Worm (Caenorhabditis elegans) whole organism, L2 larva: ENCODE measurements around the gene K02A6.2.

Source experiments
- C34F6.9 ChIP-seq: fragments of 150-350 bp; optimal IDR thresholded peaks from 2 replicates; lab custom pipeline; 2014; ENCODE audit warnings: missing biosample characterization, missing genetic modification characterization
- F13H6.1 ChIP-seq: sonication (generic microtip); optimal IDR thresholded peaks from 2 replicates; lab custom pipeline; 2016; ENCODE audit warnings: missing genetic modification characterization, missing compliant biosample characterization
- R02D3.7 ChIP-seq: fragments of 150-350 bp; optimal IDR thresholded peaks from 2 replicates; lab custom pipeline; 2014; ENCODE audit warnings: missing biosample characterization, missing genetic modification characterization
- Y55F3AM.14 ChIP-seq: fragments of 200-800 bp; sonication (Bioruptor generic); optimal IDR thresholded peaks from 2 replicates; lab custom pipeline; 2018; ENCODE audit warnings: mild to moderate bottlenecking, missing genetic modification characterization, missing compliant biosample characterization
- ZK546.5 ChIP-seq: sonication (generic microtip); optimal IDR thresholded peaks from 2 replicates; lab custom pipeline; 2017; ENCODE audit warnings: missing biosample characterization, missing genetic modification characterization
- alr-1 ChIP-seq: fragments of 150-350 bp; optimal IDR thresholded peaks from 2 replicates; lab custom pipeline; 2014; ENCODE audit warnings: missing biosample characterization, missing genetic modification characterization
- aly-2 ChIP-seq: fragments of 150-350 bp; optimal IDR thresholded peaks from 2 replicates; lab custom pipeline; 2014; ENCODE audit warnings: missing biosample characterization, missing genetic modification characterization
- ama-1 ChIP-seq: fragments of 150-350 bp; optimal IDR thresholded peaks from 2 replicates; lab custom pipeline; 2018; ENCODE audit warnings: inconsistent platforms
- blmp-1 ChIP-seq: sonication (generic microtip); optimal IDR thresholded peaks from 2 replicates; lab custom pipeline; 2017; ENCODE audit warnings: missing genetic modification characterization, mild to moderate bottlenecking, missing compliant biosample characterization, antibody characterized with exemption, moderate library complexity; ENCODE audit not compliant: insufficient read depth
- ceh-16 ChIP-seq: fragments of 150-350 bp; optimal IDR thresholded peaks from 2 replicates; lab custom pipeline; 2014; ENCODE audit warnings: missing biosample characterization, missing genetic modification characterization
- ceh-82 ChIP-seq: fragments of 150-350 bp; optimal IDR thresholded peaks from 2 replicates; lab custom pipeline; 2014; ENCODE audit warnings: missing biosample characterization, missing genetic modification characterization
- crh-2 ChIP-seq: sonication (generic microtip); optimal IDR thresholded peaks from 2 replicates; lab custom pipeline; 2017; ENCODE audit warnings: missing biosample characterization, missing genetic modification characterization
- dmd-4 ChIP-seq: sonication (generic microtip); optimal IDR thresholded peaks from 2 replicates; lab custom pipeline; 2017; ENCODE audit warnings: missing biosample characterization, missing genetic modification characterization
- egl-27 ChIP-seq: sonication (generic microtip); optimal IDR thresholded peaks from 3 replicates; lab custom pipeline; 2017; ENCODE audit warnings: missing biosample characterization, missing genetic modification reagents, missing genetic modification characterization
- elt-1 ChIP-seq: fragments of 150-350 bp; optimal IDR thresholded peaks from 2 replicates; lab custom pipeline; 2014; ENCODE audit warnings: missing biosample characterization, missing genetic modification characterization
- elt-3 ChIP-seq: sonication (generic microtip); optimal IDR thresholded peaks from 2 replicates; lab custom pipeline; 2017; ENCODE audit warnings: missing biosample characterization, missing genetic modification characterization
- fos-1 ChIP-seq: fragments of 150-350 bp; optimal IDR thresholded peaks from 2 replicates; lab custom pipeline; 2014; ENCODE audit warnings: missing biosample characterization, missing genetic modification characterization
- gmeb-1 ChIP-seq: fragments of 150-350 bp; optimal IDR thresholded peaks from 2 replicates; lab custom pipeline; 2014; ENCODE audit warnings: missing biosample characterization, missing genetic modification characterization
- lin-11 ChIP-seq: fragments of 150-350 bp; sonication (generic microtip); optimal IDR thresholded peaks from 2 replicates; lab custom pipeline; 2014; ENCODE audit warnings: missing biosample characterization, missing genetic modification characterization, inconsistent platforms, mixed read lengths
- lin-13 ChIP-seq: fragments of 150-350 bp; optimal IDR thresholded peaks from 2 replicates; lab custom pipeline; 2014; ENCODE audit warnings: missing biosample characterization, missing genetic modification reagents, missing genetic modification characterization
- lin-39 ChIP-seq: fragments of 150-350 bp; optimal IDR thresholded peaks from 2 replicates; lab custom pipeline; 2014; ENCODE audit warnings: missing biosample characterization, missing genetic modification reagents, missing genetic modification characterization
- lsy-2 ChIP-seq, 2 experiments: fragments of 150-350 bp in 1 of 2; sonication (generic microtip) in 1 of 2; optimal IDR thresholded peaks; 2 replicates each; lab custom pipeline; 2014 to 2017; ENCODE audit warnings: missing biosample characterization in 2 of 2, missing genetic modification characterization in 2 of 2
- mab-5 ChIP-seq: fragments of 150-350 bp; optimal IDR thresholded peaks from 2 replicates; lab custom pipeline; 2014; ENCODE audit warnings: missing biosample characterization, missing genetic modification characterization
- mbf-1 ChIP-seq: sonication (generic microtip); optimal IDR thresholded peaks from 2 replicates; lab custom pipeline; 2017; ENCODE audit warnings: missing biosample characterization, missing genetic modification characterization
- mdl-1 ChIP-seq, 2 experiments: fragments of 150-350 bp in 1 of 2; sonication (generic microtip) in 1 of 2; optimal IDR thresholded peaks; 2 replicates each; lab custom pipeline; 2017; ENCODE audit warnings: missing biosample characterization in 2 of 2, missing genetic modification characterization in 2 of 2
- nhr-10 ChIP-seq: sonication (generic microtip); optimal IDR thresholded peaks from 2 replicates; lab custom pipeline; 2017; ENCODE audit warnings: missing biosample characterization, missing genetic modification characterization
- nhr-11 ChIP-seq: fragments of 150-350 bp; optimal IDR thresholded peaks from 2 replicates; lab custom pipeline; 2014; ENCODE audit warnings: missing biosample characterization, missing genetic modification characterization
- nhr-12 ChIP-seq: fragments of 150-350 bp; optimal IDR thresholded peaks from 2 replicates; lab custom pipeline; 2014; ENCODE audit warnings: missing biosample characterization, missing genetic modification characterization
- nhr-129 ChIP-seq: fragments of 150-350 bp; optimal IDR thresholded peaks from 2 replicates; lab custom pipeline; 2014; ENCODE audit warnings: missing biosample characterization, missing genetic modification characterization
- nhr-21 ChIP-seq: fragments of 150-350 bp; optimal IDR thresholded peaks from 2 replicates; lab custom pipeline; 2014; ENCODE audit warnings: missing biosample characterization, missing genetic modification characterization
- nhr-23 ChIP-seq: fragments of 150-350 bp; optimal IDR thresholded peaks from 2 replicates; lab custom pipeline; 2014; ENCODE audit warnings: missing biosample characterization, missing genetic modification reagents, missing genetic modification characterization
- nhr-237 ChIP-seq: fragments of 150-350 bp; optimal IDR thresholded peaks from 2 replicates; lab custom pipeline; 2014; ENCODE audit warnings: missing biosample characterization, missing genetic modification characterization
- nhr-25 ChIP-seq: fragments of 150-350 bp; sonication (generic microtip); optimal IDR thresholded peaks from 3 replicates; lab custom pipeline; 2014; ENCODE audit warnings: missing biosample characterization, missing genetic modification characterization
- nhr-6 ChIP-seq: fragments of 150-350 bp; optimal IDR thresholded peaks from 2 replicates; lab custom pipeline; 2014; ENCODE audit warnings: missing biosample characterization, missing genetic modification characterization
- nhr-77 ChIP-seq: fragments of 150-350 bp; optimal IDR thresholded peaks from 2 replicates; lab custom pipeline; 2014; ENCODE audit warnings: missing biosample characterization, missing genetic modification characterization
- peb-1 ChIP-seq: fragments of 150-350 bp; optimal IDR thresholded peaks from 2 replicates; lab custom pipeline; 2014; ENCODE audit warnings: missing biosample characterization, missing genetic modification characterization
- sem-4 ChIP-seq: fragments of 150-350 bp; optimal IDR thresholded peaks from 2 replicates; lab custom pipeline; 2014; ENCODE audit warnings: missing biosample characterization, missing genetic modification reagents, missing genetic modification characterization
- skn-1 ChIP-seq: sonication (generic microtip); optimal IDR thresholded peaks from 2 replicates; lab custom pipeline; 2017; ENCODE audit warnings: missing biosample characterization, missing genetic modification characterization
- sma-3 ChIP-seq: sonication (generic microtip); optimal IDR thresholded peaks from 2 replicates; lab custom pipeline; 2016; ENCODE audit warnings: missing genetic modification reagents, missing genetic modification characterization, missing compliant biosample characterization
- sma-9 ChIP-seq, 2 experiments: fragments of 150-350 bp in 1 of 2; sonication (generic microtip) in 1 of 2; optimal IDR thresholded peaks; 2 replicates each; lab custom pipeline; 2014 to 2016; ENCODE audit warnings: missing genetic modification characterization in 2 of 2, mild to moderate bottlenecking in 1 of 2, missing biosample characterization in 1 of 2, missing compliant biosample characterization in 1 of 2, missing genetic modification reagents in 1 of 2, moderate library complexity in 1 of 2
- snpc-4 ChIP-seq: fragments of 150-350 bp; optimal IDR thresholded peaks from 2 replicates; lab custom pipeline; 2014; ENCODE audit warnings: missing biosample characterization, missing genetic modification characterization
- unc-39 ChIP-seq: fragments of 150-350 bp; optimal IDR thresholded peaks from 2 replicates; lab custom pipeline; 2014; ENCODE audit warnings: missing biosample characterization, missing genetic modification characterization
- unc-55 ChIP-seq: fragments of 150-350 bp; sonication (generic microtip); optimal IDR thresholded peaks from 3 replicates; lab custom pipeline; 2014; ENCODE audit warnings: missing biosample characterization, missing genetic modification reagents, missing genetic modification characterization
- unc-62 ChIP-seq: fragments of 150-350 bp; optimal IDR thresholded peaks from 2 replicates; lab custom pipeline; 2014; ENCODE audit warnings: missing biosample characterization, missing genetic modification reagents, missing genetic modification characterization
- zag-1 ChIP-seq: fragments of 150-350 bp; optimal IDR thresholded peaks from 2 replicates; lab custom pipeline; 2014; ENCODE audit warnings: missing biosample characterization, missing genetic modification characterization
- ztf-1 ChIP-seq: fragments of 200-800 bp; sonication (Bioruptor generic); conservative IDR thresholded peaks from 2 replicates; pipeline ENCODE4 v1.3.6; 2022; ENCODE audit warnings: missing genetic modification characterization, missing compliant biosample characterization
- ztf-11 ChIP-seq: sonication (generic microtip); optimal IDR thresholded peaks from 2 replicates; lab custom pipeline; 2017; ENCODE audit warnings: missing biosample characterization, missing genetic modification characterization
- ztf-4 ChIP-seq: fragments of 150-350 bp; optimal IDR thresholded peaks from 2 replicates; lab custom pipeline; 2014; ENCODE audit warnings: missing biosample characterization, missing genetic modification characterization

The K02A6.2 gene

DNA sequence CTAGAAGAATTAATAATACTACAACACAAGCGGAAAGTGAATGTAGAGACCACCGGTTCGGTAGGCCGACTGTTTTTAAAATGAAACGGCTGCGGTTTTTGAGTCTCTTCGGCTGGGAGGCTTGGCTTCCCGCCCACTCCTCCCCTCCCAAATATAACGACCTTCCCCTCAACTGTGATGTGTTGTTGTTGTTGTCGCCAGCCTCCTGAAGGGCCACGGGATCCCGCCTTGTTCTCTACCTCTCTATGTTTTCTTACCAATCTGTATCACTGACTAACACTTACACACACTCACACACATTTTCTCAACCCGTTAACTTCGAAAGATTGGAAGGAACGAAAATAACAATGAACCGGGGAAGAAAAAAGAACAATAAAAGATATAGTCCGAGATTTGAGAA is 8.7 kb upstream of the K02A6.2 start:
- TF ChIP-seq nhr-129 (tag; lab: Kevin White, UChicago): peak; percentile 59
- no peak for TF ChIP-seq nhr-12 (tag; lab: Kevin White, UChicago)
- TF ChIP-seq ama-1: peak; percentile 52
- TF ChIP-seq sma-3 (GFP tag; lab: Kevin White, UChicago): peak; percentile 28

DNA sequence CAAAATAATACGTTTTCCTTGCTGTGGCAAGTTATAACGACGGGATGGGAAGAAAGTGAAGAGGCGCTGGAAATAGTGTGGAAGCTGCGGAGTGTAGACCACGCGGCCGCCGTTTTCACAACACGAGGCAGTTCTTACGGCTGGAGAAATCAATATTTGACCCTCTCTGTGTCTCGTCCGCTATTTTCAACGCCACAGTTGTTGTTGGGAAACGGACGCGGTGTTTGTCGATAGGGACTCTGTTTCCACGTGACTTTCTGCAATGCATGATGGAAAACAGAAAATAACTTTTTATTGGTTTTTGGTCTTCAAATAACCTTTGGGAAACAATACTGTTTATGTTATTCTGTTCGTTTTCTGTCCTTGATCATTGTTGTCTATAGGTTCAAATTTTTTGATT is 7.0 kb upstream of the K02A6.2 start, which contains the start of gene K02A6.3:
TSS of gene K02A6.3 (minus strand) at position 74 of the 400 bp plus-strand sequence.
- TF ChIP-seq nhr-12 (tag; lab: Kevin White, UChicago) (no peak), Y55F3AM.14 (GFP tag; lab: Kevin White, UChicago) (peak; percentile 79), alr-1 (tag; lab: Kevin White, UChicago) (no peak), dmd-4 (no peak), R02D3.7 (no peak), elt-1 (no peak), nhr-23 (tag; lab: Kevin White, UChicago) (no peak), fos-1 (tag; lab: Kevin White, UChicago) (peak; percentile 72), F13H6.1 (tag; lab: Kevin White, UChicago) (peak; percentile 94), ama-1 (peak; percentile 29), unc-62 (GFP tag; lab: Kevin White, UChicago) (no peak), elt-3 (tag; lab: Kevin White, UChicago) (no peak), mab-5 (tag; lab: Kevin White, UChicago) (peak; percentile 80), gmeb-1 (tag; lab: Kevin White, UChicago) (peak; percentile 76), sem-4 (tag; lab: Kevin White, UChicago) (peak; percentile 60), mbf-1 (tag; lab: Kevin White, UChicago) (no peak), lin-39 (tag; lab: Kevin White, UChicago) (no peak), ceh-82 (tag; lab: Kevin White, UChicago) (no peak), nhr-6 (peak; percentile 81), skn-1 (peak; percentile 64), ztf-1 (no peak), aly-2 (tag; lab: Kevin White, UChicago) (no peak), ZK546.5 (tag; lab: Kevin White, UChicago) (no peak), lin-13 (GFP tag; lab: Kevin White, UChicago) (peak; percentile 53), lin-11 (peak; percentile 22), lsy-2 (tag; optimal IDR thresholded peaks at IDR 0.05; lab: Kevin White, UChicago) (peak; percentile 21 to 84), peb-1 (no peak), snpc-4 (tag; lab: Kevin White, UChicago) (peak; percentile 27), nhr-129 (tag; lab: Kevin White, UChicago) (peak; percentile 96), unc-39 (tag; lab: Kevin White, UChicago) (no peak), egl-27 (peak; percentile 48), zag-1 (tag; lab: Kevin White, UChicago) (no peak), sma-9 (GFP tag; optimal IDR thresholded peaks at IDR 0.05; lab: Kevin White, UChicago) (peak; percentile 97), sma-9 (tag; optimal IDR thresholded peaks at IDR 0.05; lab: Kevin White, UChicago) (no peak), ztf-11 (tag; lab: Kevin White, UChicago) (no peak), unc-55 (GFP tag; lab: Kevin White, UChicago) (peak; percentile 61), nhr-21 (tag; lab: Kevin White, UChicago) (peak; percentile 92), nhr-10 (no peak), nhr-11 (no peak), ztf-4 (tag; lab: Kevin White, UChicago) (peak; percentile 86), sma-3 (GFP tag; lab: Kevin White, UChicago) (peak; percentile 95), mdl-1 (tag; optimal IDR thresholded peaks at IDR 0.05; lab: Kevin White, UChicago) (peak; percentile 88 to 97), blmp-1 (tag; lab: Kevin White, UChicago) (peak; percentile 93), nhr-25 (peak; percentile 96), nhr-77 (no peak), crh-2 (peak; percentile 93), ceh-16 (tag; lab: Kevin White, UChicago) (no peak), C34F6.9 (tag; lab: Kevin White, UChicago) (peak; percentile 94), nhr-237 (no peak)
- TF ChIP-seq, all 48 proteins: peak for 25
